Fruit fly (Drosophila melanogaster) whole organism, embryonic: ENCODE measurements around the gene Tcs4.

Experiments used
- Blimp-1 ChIP-seq: fragments of 200-800 bp; sonication (Bioruptor generic); optimal IDR thresholded peaks from 3 replicates; lab custom pipeline; 2018; ENCODE audit warnings: missing biosample characterization, missing genetic modification characterization, mild to moderate bottlenecking, moderate library complexity, missing genetic modification reagents
- CG10543 ChIP-seq: fragments of 200-800 bp; sonication (Bioruptor generic); optimal IDR thresholded peaks from 3 replicates; lab custom pipeline; 2017; ENCODE audit warnings: missing biosample characterization, mild to moderate bottlenecking, missing genetic modification characterization, moderate library complexity
- CG10654 ChIP-seq: fragments of 200-800 bp; sonication (Bioruptor generic); optimal IDR thresholded peaks from 2 replicates; lab custom pipeline; 2016; ENCODE audit warnings: missing biosample characterization, missing genetic modification characterization
- CG11085 ChIP-seq: fragments of 200-800 bp; sonication (Bioruptor generic); IDR thresholded peaks from 2 replicates; pipeline ENCODE4 v1.3.6; 2022; ENCODE audit warnings: missing biosample characterization, missing genetic modification characterization
- CG11504 ChIP-seq: fragments of 200-800 bp; sonication (Bioruptor generic); optimal IDR thresholded peaks from 3 replicates; lab custom pipeline; 2019; ENCODE audit warnings: missing biosample characterization, mild to moderate bottlenecking, missing genetic modification characterization, moderate library complexity
- CG11695 ChIP-seq: fragments of 200-800 bp; sonication (Bioruptor generic); IDR thresholded peaks from 3 replicates; pipeline ENCODE4 v1.3.6; 2022; ENCODE audit warnings: missing biosample characterization, missing genetic modification characterization
- CG12744 ChIP-seq: fragments of 200-800 bp; sonication (Bioruptor generic); optimal IDR thresholded peaks from 2 replicates; lab custom pipeline; 2016; ENCODE audit warnings: missing biosample characterization, missing genetic modification characterization
- CG13624 ChIP-seq: fragments of 200-800 bp; sonication (Bioruptor generic); optimal IDR thresholded peaks from 2 replicates; lab custom pipeline; 2016; ENCODE audit warnings: missing biosample characterization, missing genetic modification characterization
- CG15073 ChIP-seq: fragments of 200-800 bp; sonication (Bioruptor generic); optimal IDR thresholded peaks from 2 replicates; lab custom pipeline; 2016; ENCODE audit warnings: missing biosample characterization, missing genetic modification characterization
- CG1529 ChIP-seq: fragments of 200-800 bp; sonication (Bioruptor generic); optimal IDR thresholded peaks from 3 replicates; lab custom pipeline; 2018; ENCODE audit warnings: missing biosample characterization, missing genetic modification characterization
- CG15601 ChIP-seq: fragments of 200-800 bp; sonication (Bioruptor generic); optimal IDR thresholded peaks from 3 replicates; lab custom pipeline; 2019; ENCODE audit warnings: missing biosample characterization, mild to moderate bottlenecking, missing genetic modification characterization, moderate library complexity
- CG16863 ChIP-seq: fragments of 200-800 bp; sonication (Bioruptor generic); optimal IDR thresholded peaks from 3 replicates; lab custom pipeline; 2016; ENCODE audit warnings: missing biosample characterization, missing genetic modification characterization
- CG17802 ChIP-seq: fragments of 200-800 bp; sonication (Bioruptor generic); optimal IDR thresholded peaks from 2 replicates; lab custom pipeline; 2018; ENCODE audit warnings: missing biosample characterization, mild to moderate bottlenecking, missing genetic modification characterization, moderate library complexity
- CG1792 ChIP-seq: fragments of 200-800 bp; sonication (Bioruptor generic); optimal IDR thresholded peaks from 2 replicates; lab custom pipeline; 2016; ENCODE audit warnings: missing biosample characterization, missing genetic modification characterization
- CG2129 ChIP-seq: fragments of 200-800 bp; sonication (Bioruptor generic); IDR thresholded peaks from 2 replicates; pipeline ENCODE4 v1.3.6; 2022; ENCODE audit warnings: missing biosample characterization, missing genetic modification characterization; ENCODE audit not compliant: partially characterized antibody
- CG2889 ChIP-seq: fragments of 200-800 bp; sonication (Bioruptor generic); IDR thresholded peaks from 3 replicates; pipeline ENCODE4 v1.3.6; 2022; ENCODE audit warnings: missing biosample characterization, missing genetic modification characterization
- CG3726 ChIP-seq: fragments of 200-800 bp; sonication (Bioruptor generic); IDR thresholded peaks from 3 replicates; pipeline ENCODE4, ENCODE4 v1.3.6; 2022; ENCODE audit warnings: missing biosample characterization, missing genetic modification characterization
- CG43689 ChIP-seq: fragments of 200-800 bp; sonication (Bioruptor generic); IDR thresholded peaks from 2 replicates; pipeline ENCODE4 v1.3.6; 2022; ENCODE audit warnings: missing biosample characterization, missing genetic modification characterization
- CG4854 ChIP-seq: fragments of 200-800 bp; sonication (Bioruptor generic); optimal IDR thresholded peaks from 2 replicates; lab custom pipeline; 2016; ENCODE audit warnings: missing biosample characterization, missing genetic modification characterization, inconsistent platforms
- CG5953 ChIP-seq: fragments of 200-800 bp; sonication (Bioruptor generic); IDR thresholded peaks from 2 replicates; pipeline ENCODE4 v1.3.6; 2022; ENCODE audit warnings: missing biosample characterization, missing genetic modification characterization
- CG6791 ChIP-seq: fragments of 200-800 bp; sonication (Bioruptor generic); IDR thresholded peaks from 3 replicates; pipeline ENCODE4 v1.3.6; 2022; ENCODE audit warnings: missing biosample characterization, missing genetic modification characterization; ENCODE audit not compliant: partially characterized antibody
- CG6854 ChIP-seq: fragments of 200-800 bp; sonication (Bioruptor generic); optimal IDR thresholded peaks from 3 replicates; lab custom pipeline; 2017; ENCODE audit warnings: missing biosample characterization, mild to moderate bottlenecking, missing genetic modification characterization
- CG8089 ChIP-seq: fragments of 200-800 bp; sonication (Bioruptor generic); optimal IDR thresholded peaks from 3 replicates; lab custom pipeline; 2016; ENCODE audit warnings: missing biosample characterization, missing genetic modification characterization
- CG8478 ChIP-seq: fragments of >200 bp; optimal IDR thresholded peaks from 2 replicates; lab custom pipeline; 2018
- CG8944 ChIP-seq: fragments of 200-800 bp; sonication (Bioruptor generic); optimal IDR thresholded peaks from 3 replicates; lab custom pipeline; 2016; ENCODE audit warnings: missing biosample characterization, missing genetic modification characterization
- CG9797 ChIP-seq: fragments of 200-800 bp; sonication (Bioruptor generic); optimal IDR thresholded peaks from 3 replicates; lab custom pipeline; 2018; ENCODE audit warnings: missing biosample characterization, mild to moderate bottlenecking, missing genetic modification characterization
- Fer1 ChIP-seq: fragments of 200-800 bp; sonication (Bioruptor generic); optimal IDR thresholded peaks from 2 replicates; lab custom pipeline; 2017; ENCODE audit warnings: missing biosample characterization, mild to moderate bottlenecking, missing genetic modification characterization
- Gsc ChIP-seq: fragments of 200-800 bp; sonication (Bioruptor generic); IDR thresholded peaks from 2 replicates; pipeline ENCODE4 v1.3.6; 2022; ENCODE audit warnings: missing biosample characterization, missing genetic modification characterization
- Hr39 ChIP-seq: fragments of >200 bp; optimal IDR thresholded peaks from 2 replicates; lab custom pipeline; 2017
- Lim3 ChIP-seq: fragments of 200-800 bp; sonication (Bioruptor generic); IDR thresholded peaks from 2 replicates; pipeline ENCODE4 v1.3.6; 2022; ENCODE audit warnings: missing biosample characterization, missing genetic modification characterization
- PHDP ChIP-seq: fragments of 200-800 bp; sonication (Bioruptor generic); optimal IDR thresholded peaks from 3 replicates; lab custom pipeline; 2018; ENCODE audit warnings: missing biosample characterization, mild to moderate bottlenecking, missing genetic modification characterization, moderate library complexity
- TFAM ChIP-seq: fragments of 200-800 bp; sonication (Bioruptor generic); optimal IDR thresholded peaks from 2 replicates; lab custom pipeline; 2017; ENCODE audit warnings: missing biosample characterization, missing genetic modification characterization, inconsistent platforms
- cato ChIP-seq: fragments of 200-800 bp; sonication (Bioruptor generic); optimal IDR thresholded peaks from 2 replicates; lab custom pipeline; 2016; ENCODE audit warnings: missing biosample characterization, missing genetic modification characterization, borderline replicate concordance
- chn ChIP-seq: fragments of 200-800 bp; sonication (Bioruptor generic); optimal IDR thresholded peaks from 2 replicates; lab custom pipeline; 2016; ENCODE audit warnings: missing biosample characterization, missing genetic modification characterization
- croc ChIP-seq: fragments of 200-800 bp; sonication (Bioruptor generic); conservative IDR thresholded peaks from 3 replicates; pipeline ENCODE4 v1.3.6; 2022; ENCODE audit warnings: missing biosample characterization, missing genetic modification characterization
- esg ChIP-seq: fragments of 200-800 bp; sonication (Bioruptor generic); conservative IDR thresholded peaks from 2 replicates; pipeline ENCODE4 v1.3.6; 2022; ENCODE audit warnings: missing biosample characterization, missing genetic modification characterization
- ind ChIP-seq: fragments of 200-800 bp; sonication (Bioruptor generic); optimal IDR thresholded peaks from 3 replicates; lab custom pipeline; 2016; ENCODE audit warnings: missing biosample characterization, missing genetic modification characterization
- jumu ChIP-seq: fragments of 200-800 bp; sonication (Bioruptor generic); optimal IDR thresholded peaks from 3 replicates; lab custom pipeline; 2016; ENCODE audit warnings: missing biosample characterization, missing genetic modification characterization
- kay ChIP-seq: fragments of 200-800 bp; sonication (Bioruptor generic); optimal IDR thresholded peaks from 2 replicates; lab custom pipeline; 2016; ENCODE audit warnings: missing biosample characterization, missing genetic modification characterization
- ken ChIP-seq: fragments of 200-800 bp; sonication (Bioruptor generic); IDR thresholded peaks from 3 replicates; pipeline ENCODE4 v1.3.6; 2022; ENCODE audit warnings: missing biosample characterization, missing genetic modification characterization
- lbe ChIP-seq: fragments of 200-800 bp; sonication (Bioruptor generic); optimal IDR thresholded peaks from 2 replicates; lab custom pipeline; 2016; ENCODE audit warnings: missing biosample characterization, mild to moderate bottlenecking, missing genetic modification characterization
- lola ChIP-seq, 3 experiments: fragments of >200 bp in 2 of 3; fragments of 200-800 bp in 1 of 3; sonication (Bioruptor generic) in 1 of 3; optimal IDR thresholded peaks; 2 replicates each; lab custom pipeline; 2017 to 2019; ENCODE audit warnings: missing biosample characterization in 3 of 3, missing genetic modification characterization in 3 of 3, mild to moderate bottlenecking in 1 of 3, moderate library complexity in 1 of 3
- mam ChIP-seq: fragments of 200-800 bp; sonication (Bioruptor generic); optimal IDR thresholded peaks from 3 replicates; lab custom pipeline; 2016; ENCODE audit warnings: missing biosample characterization, missing genetic modification characterization
- mld ChIP-seq: fragments of 200-800 bp; sonication (Bioruptor generic); IDR thresholded peaks from 3 replicates; pipeline ENCODE4 v1.3.6; 2022; ENCODE audit warnings: missing biosample characterization, missing genetic modification characterization; ENCODE audit not compliant: partially characterized antibody
- nau ChIP-seq: fragments of 200-800 bp; sonication (Bioruptor generic); optimal IDR thresholded peaks from 3 replicates; lab custom pipeline; 2017; ENCODE audit warnings: missing biosample characterization, mild to moderate bottlenecking, missing genetic modification characterization, missing genetic modification reagents
- nom ChIP-seq: fragments of 200-800 bp; sonication (Bioruptor generic); optimal IDR thresholded peaks from 2 replicates; lab custom pipeline; 2017; ENCODE audit warnings: missing biosample characterization, missing genetic modification characterization, mild to moderate bottlenecking, moderate library complexity, missing genetic modification reagents
- ranshi ChIP-seq: fragments of 200-800 bp; sonication (Bioruptor generic); IDR thresholded peaks from 2 replicates; pipeline ENCODE4 v1.3.6; 2022; ENCODE audit warnings: missing biosample characterization, missing genetic modification characterization
- sens ChIP-seq: fragments of 200-800 bp; sonication (Bioruptor generic); peaks from one replicate; lab custom pipeline; 2016; ENCODE audit warnings: missing biosample characterization, missing genetic modification characterization
- ssp ChIP-seq: fragments of 200-800 bp; sonication (Bioruptor generic); IDR thresholded peaks from 2 replicates; pipeline ENCODE4 v1.3.6; 2022; ENCODE audit warnings: missing biosample characterization, missing genetic modification characterization
- tin ChIP-seq: fragments of 200-800 bp; sonication (Bioruptor generic); optimal IDR thresholded peaks from 3 replicates; lab custom pipeline; 2016; ENCODE audit warnings: missing biosample characterization, missing genetic modification characterization
- tup ChIP-seq: fragments of 200-800 bp; sonication (Bioruptor generic); optimal IDR thresholded peaks from 2 replicates; lab custom pipeline; 2016; ENCODE audit warnings: missing biosample characterization, mild to moderate bottlenecking, missing genetic modification characterization, moderate library complexity
- wor ChIP-seq: fragments of 200-800 bp; sonication (Bioruptor generic); IDR thresholded peaks from 2 replicates; pipeline ENCODE4 v1.3.6; 2022; ENCODE audit warnings: missing biosample characterization, missing genetic modification characterization

Gene Tcs4

DNA sequence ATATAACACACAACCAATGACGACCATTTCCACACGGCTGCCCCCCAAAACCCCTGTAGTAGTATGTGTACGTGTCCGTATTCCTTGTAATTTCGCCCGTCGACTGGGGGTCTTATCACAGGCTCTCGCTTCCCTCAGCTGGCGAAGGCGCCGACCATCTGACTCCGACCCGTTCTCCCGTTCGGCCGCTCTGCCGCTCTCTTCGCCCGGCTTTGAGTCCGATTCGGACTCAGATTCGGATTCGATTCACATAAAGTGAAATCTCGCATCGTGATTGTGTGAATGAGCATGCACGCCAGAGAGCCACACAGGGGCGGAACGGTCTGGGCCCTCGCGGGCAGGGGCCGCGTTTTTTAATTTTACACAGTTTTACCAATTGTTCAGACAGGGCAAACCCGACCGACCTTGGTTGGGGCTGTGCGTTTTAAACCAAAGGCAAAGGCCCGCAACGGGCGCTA is 35.8 kb downstream of the Tcs4 start (continued):
- TF ChIP-seq CG6791 (peak; percentile 71), CG8478 (lab: Kevin White, UChicago) (no peak), ind (GFP tag; lab: Kevin White, UChicago) (peak; percentile 25), mam (peak; percentile 54), CG15073 (GFP tag; lab: Kevin White, UChicago) (no peak), CG1529 (GFP tag; lab: Kevin White, UChicago) (no peak), tin (GFP tag; lab: Kevin White, UChicago) (peak; percentile 7), CG17802 (tag; lab: Kevin White, UChicago) (no peak), croc (GFP tag; lab: Robert Waterston, UW) (no peak), TFAM (GFP tag; lab: Kevin White, UChicago) (no peak), sens (GFP tag; lab: Kevin White, UChicago) (peak; percentile 75), CG10543 (no peak), mld (GFP tag; lab: Robert Waterston, UW) (no peak), Lim3 (GFP tag; lab: Robert Waterston, UW) (no peak), esg (GFP tag; lab: Robert Waterston, UW) (no peak; the same call in 1 of the 2 replicates), lola (GFP tag; optimal IDR thresholded peaks at IDR 0.05; lab: Kevin White, UChicago) (no peak), CG12744 (GFP tag; lab: Kevin White, UChicago) (peak; percentile 24), CG8089 (GFP tag; lab: Kevin White, UChicago) (peak; percentile 8), Fer1 (no peak), ranshi (GFP tag; lab: Robert Waterston, UW) (peak; percentile 63), CG15601 (tag; lab: Kevin White, UChicago) (no peak), CG11085 (GFP tag; lab: Robert Waterston, UW) (0 out of 2 replicates have a peak, but pooled peaks have one; percentile 13), PHDP (no peak), tup (GFP tag; lab: Kevin White, UChicago) (no peak), Hr39 (lab: Kevin White, UChicago) (no peak), cato (no peak), chn (GFP tag; lab: Kevin White, UChicago) (no peak), CG10654 (GFP tag; lab: Kevin White, UChicago) (no peak), ssp (GFP tag; lab: Robert Waterston, UW) (0 out of 2 replicates have a peak, but pooled peaks have one; percentile 18), ken (GFP tag; lab: Robert Waterston, UW) (peak; percentile 30; the same call in 1 of the 3 replicates), CG3726 (GFP tag; lab: Robert Waterston, UW) (0 out of 3 replicates have a peak, but pooled peaks have one; percentile 39), CG11695 (GFP tag; lab: Robert Waterston, UW) (no peak), CG2129 (GFP tag; lab: Robert Waterston, UW) (no peak), CG16863 (GFP tag; lab: Kevin White, UChicago) (peak; percentile 20), wor (GFP tag; lab: Robert Waterston, UW) (no peak), nau (no peak), jumu (GFP tag; lab: Kevin White, UChicago) (peak; percentile 27), CG8944 (GFP tag; lab: Kevin White, UChicago) (peak; percentile 34), CG5953 (GFP tag; lab: Robert Waterston, UW) (peak; percentile 43; the same call in 1 of the 2 replicates), CG2889 (GFP tag; lab: Robert Waterston, UW) (peak; percentile 63; the same call in 1 of the 3 replicates), CG11504 (peak; percentile 16), CG1792 (GFP tag; lab: Kevin White, UChicago) (peak; percentile 8), nom (GFP tag; lab: Kevin White, UChicago) (peak; percentile 24), Blimp-1 (peak; percentile 10), kay (GFP tag; lab: Kevin White, UChicago) (no peak), CG9797 (no peak), CG13624 (peak; percentile 50), lbe (GFP tag; lab: Kevin White, UChicago) (no peak), CG43689 (no peak), CG6854 (GFP tag; lab: Kevin White, UChicago) (no peak), CG4854 (GFP tag; lab: Kevin White, UChicago) (no peak), Gsc (GFP tag; lab: Robert Waterston, UW) (no peak)
